Worm (Caenorhabditis elegans): Measurements from ENCODE around the gene mltn-1.

DNA sequence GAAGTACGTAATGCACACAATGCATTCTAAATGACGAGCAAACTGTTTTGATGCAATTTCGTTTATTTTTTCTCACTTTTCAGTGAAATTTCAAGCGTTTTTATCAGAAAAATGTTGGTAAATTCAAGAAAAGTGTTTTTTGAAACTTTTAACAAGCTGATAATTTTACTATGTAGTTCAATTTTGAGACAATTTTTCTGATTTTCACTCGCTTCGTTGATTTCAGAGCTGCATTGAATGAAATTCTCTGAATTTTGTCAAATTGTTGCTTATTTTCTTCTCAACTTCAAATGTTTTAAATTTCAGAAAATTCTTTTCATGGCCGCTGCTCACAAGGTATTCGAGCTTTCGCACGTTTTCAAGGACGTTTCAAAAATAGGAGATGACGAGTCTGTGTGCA lies 22.3 kb downstream of the mltn-1 start, which contains the start of gene bath-45:
- TF ChIP-seq swsn-7 (tag; optimal IDR thresholded peaks at IDR 0.05), result no peak
- no peak for TF ChIP-seq ceh-82 (tag; optimal IDR thresholded peaks at IDR 0.05)
- TF ChIP-seq tlp-1 (tag; optimal IDR thresholded peaks at IDR 0.05), result no peak
- no peak for TF ChIP-seq ama-1 (optimal IDR thresholded peaks at IDR 0.05)
- TF ChIP-seq snpc-4 (tag; optimal IDR thresholded peaks at IDR 0.05), result no peak

Data from whole organism, L1 larva.